Worm (Caenorhabditis elegans): Measurements from ENCODE around the gene T19C3.3.

Gene T19C3.3

ce11 chrIII:598168-598567, 16.2 kb downstream of the T19C3.3 start:
- peak; percentile 42 for TF ChIP-seq W03F9.2 (tag; optimal IDR thresholded peaks at IDR 0.05)
- no peak for TF ChIP-seq dao-5 (tag; optimal IDR thresholded peaks at IDR 0.05)

DNA sequence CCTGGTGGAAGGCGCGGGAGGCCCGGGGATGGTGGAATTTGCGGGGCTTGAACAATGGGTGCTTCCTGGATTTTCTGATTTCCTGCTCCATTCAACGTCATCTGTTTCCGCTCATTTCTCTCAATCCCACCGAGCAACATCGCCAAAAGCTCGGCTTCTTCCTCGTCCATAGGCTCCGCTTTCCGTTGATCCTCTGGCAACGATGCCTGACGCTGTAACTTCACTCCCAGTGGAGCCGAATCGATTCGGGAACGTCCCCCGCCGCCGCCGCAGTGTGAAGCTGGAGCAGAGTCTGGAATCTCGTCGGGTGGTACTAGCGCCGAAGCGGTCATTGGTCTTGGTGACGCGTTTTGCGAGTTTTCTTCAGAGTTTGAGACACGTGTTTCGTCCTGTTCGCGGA, 18.9 kb downstream of the T19C3.3 start:
- TF ChIP-seq him-1 (tag; optimal IDR thresholded peaks at IDR 0.05) (no peak), W03F9.2 (tag; optimal IDR thresholded peaks at IDR 0.05) (no peak), dao-5 (tag; optimal IDR thresholded peaks at IDR 0.05) (no peak)

ce11 chrIII:587009-587408, 27.3 kb downstream of the T19C3.3 start, which contains the start of gene helq-1:
TSS of gene helq-1 (minus strand) at chrIII:587109.
- no peak for TF ChIP-seq W03F9.2 (tag; optimal IDR thresholded peaks at IDR 0.05)
- no peak for TF ChIP-seq dao-5 (tag; optimal IDR thresholded peaks at IDR 0.05)
- no peak for TF ChIP-seq him-1 (tag; optimal IDR thresholded peaks at IDR 0.05)

ce11 chrIII:577467-577866, 36.9 kb downstream of the T19C3.3 start, which contains the start of gene gtf-2H5:
TSS of gene gtf-2H5 (minus strand) at chrIII:577567.
- no peak for TF ChIP-seq W03F9.2 (tag; optimal IDR thresholded peaks at IDR 0.05)
- no peak for TF ChIP-seq him-1 (tag; optimal IDR thresholded peaks at IDR 0.05)
- TF ChIP-seq dao-5 (tag; optimal IDR thresholded peaks at IDR 0.05), result no peak

DNA sequence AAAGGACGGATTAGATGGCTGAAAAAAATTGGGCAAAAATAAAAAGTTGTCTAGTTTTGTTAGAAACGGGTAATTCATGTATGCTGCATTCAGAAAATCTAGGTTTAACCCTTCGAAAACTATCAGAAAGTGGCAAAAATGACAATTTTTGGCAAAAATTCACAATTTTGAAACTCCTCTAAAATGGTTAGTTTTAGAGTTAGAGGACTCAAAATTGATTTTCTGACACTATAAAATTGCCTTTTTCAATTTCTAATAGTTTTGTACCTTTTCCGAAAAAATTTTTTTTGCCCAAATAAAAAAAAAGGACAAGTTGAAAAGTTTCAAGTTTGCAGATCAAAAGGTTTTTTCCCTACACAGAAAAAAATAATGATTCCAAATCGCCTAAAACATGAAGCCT, 37.8 kb downstream of the T19C3.3 start:
- TF ChIP-seq W03F9.2 (tag; optimal IDR thresholded peaks at IDR 0.05) (no peak), dao-5 (tag; optimal IDR thresholded peaks at IDR 0.05) (no peak), him-1 (tag; optimal IDR thresholded peaks at IDR 0.05) (no peak)

ce11 chrIII:568815-569214, 45.5 kb downstream of the T19C3.3 start:
- no peak for TF ChIP-seq him-1 (tag; optimal IDR thresholded peaks at IDR 0.05)
- TF ChIP-seq W03F9.2 (tag; optimal IDR thresholded peaks at IDR 0.05), result no peak
- TF ChIP-seq dao-5 (tag; optimal IDR thresholded peaks at IDR 0.05), result no peak

DNA sequence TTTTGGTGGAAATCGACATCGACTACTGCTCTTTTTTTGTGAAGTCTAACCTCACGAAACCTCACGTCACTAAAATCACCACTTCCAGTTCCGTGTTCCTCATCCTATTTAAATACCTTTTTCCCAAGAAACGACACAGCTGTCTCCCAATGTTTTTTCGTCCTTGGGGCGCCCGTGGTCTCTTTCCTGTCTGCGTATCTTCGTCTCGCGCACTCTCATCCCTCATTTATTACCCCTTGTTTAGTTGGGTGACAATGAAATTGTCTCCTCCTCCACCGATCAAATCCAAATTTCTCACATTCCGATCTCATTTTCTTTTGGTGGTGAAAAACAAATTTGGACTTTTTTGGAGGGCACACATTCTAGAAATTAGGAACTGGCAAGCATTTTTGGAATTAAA, 49.6 kb downstream of the T19C3.3 start:
- TF ChIP-seq W03F9.2 (tag; optimal IDR thresholded peaks at IDR 0.05) (no peak), dao-5 (tag; optimal IDR thresholded peaks at IDR 0.05) (no peak), him-1 (tag; optimal IDR thresholded peaks at IDR 0.05) (no peak)

- TF ChIP-seq dao-5 (tag; optimal IDR thresholded peaks at IDR 0.05) (no peak), him-1 (tag; optimal IDR thresholded peaks at IDR 0.05) (no peak), W03F9.2 (tag; optimal IDR thresholded peaks at IDR 0.05) (no peak)
Observed at ce11 chrIII:563755-564154, 50.6 kb downstream of the T19C3.3 start.
